Worm (Caenorhabditis elegans): ENCODE data around the gene hbl-1.

The hbl-1 gene

DNA sequence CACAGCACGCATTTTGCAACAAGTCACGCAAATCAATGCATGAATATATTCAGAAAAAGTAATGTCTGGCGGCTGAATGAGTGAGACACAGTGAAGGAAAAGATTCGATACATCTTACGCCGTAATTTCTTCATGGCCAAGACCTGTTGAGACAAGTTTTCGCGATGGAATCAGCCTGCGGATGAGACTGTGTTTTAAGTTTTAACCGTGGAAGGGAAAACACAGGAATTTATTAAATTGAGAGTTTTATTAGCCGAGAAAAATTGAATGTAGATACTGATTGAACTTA lies 32.2 kb downstream of the hbl-1 start, which contains the start of gene hog-1:
hog-1 (minus strand) TSS at position 101 of the 289 bp plus-strand sequence.
- TF ChIP-seq atf-7 (tag; optimal IDR thresholded peaks at IDR 0.05) (no peak), nfya-1 (tag; optimal IDR thresholded peaks at IDR 0.05; ENCODE audit: borderline replicate concordance, insufficient read depth) (no peak), him-1 (tag; optimal IDR thresholded peaks at IDR 0.05) (no peak)

DNA sequence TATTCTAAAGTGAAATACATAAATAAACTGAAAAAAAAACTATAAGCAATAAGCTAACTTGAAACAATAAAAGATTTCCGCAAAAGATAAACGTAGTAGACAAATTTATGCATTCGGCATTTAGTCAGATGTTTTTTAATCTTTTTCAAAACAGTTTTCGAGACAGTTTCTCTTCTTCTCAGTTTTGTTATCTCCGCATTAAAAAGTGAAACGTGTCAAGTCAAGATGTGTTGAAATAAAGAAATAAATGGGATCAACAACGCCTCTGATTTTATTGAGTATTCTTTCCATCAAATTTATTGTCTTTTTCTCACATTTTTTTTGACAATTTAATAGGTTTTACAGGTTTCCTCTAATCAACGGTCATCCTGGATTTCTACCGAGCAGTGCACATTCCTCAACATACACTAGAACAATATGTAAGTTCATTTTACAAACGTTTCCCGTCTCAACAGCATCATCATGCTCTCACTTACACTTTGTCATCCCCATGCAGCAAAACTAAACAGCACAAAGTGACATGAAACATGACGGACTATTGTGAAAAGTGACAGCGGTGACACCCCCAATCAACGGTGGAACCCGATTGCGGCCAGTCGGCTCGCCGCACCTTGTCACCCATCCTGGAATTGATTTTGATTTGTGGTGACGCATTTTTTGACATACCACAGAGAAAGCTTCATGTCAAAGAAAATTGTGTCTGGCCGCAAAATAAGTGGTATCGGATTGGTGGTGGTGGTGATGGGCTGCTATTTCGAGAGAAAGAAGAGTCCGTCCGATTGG lies 32.7 kb downstream of the hbl-1 start:
- TF ChIP-seq ccch-3 (GFP tag; optimal IDR thresholded peaks at IDR 0.05), result no peak
- no peak for TF ChIP-seq aptf-3 (GFP tag; IDR thresholded peaks at IDR 0.05)
- no peak for TF ChIP-seq mcd-1 (GFP tag; IDR thresholded peaks at IDR 0.05)
- TF ChIP-seq lir-1 (GFP tag; conservative IDR thresholded peaks at IDR 0.05), result no peak
- TF ChIP-seq F52B5.7 (tag; optimal IDR thresholded peaks at IDR 0.05), result no peak
- TF ChIP-seq sdz-38 (tag; optimal IDR thresholded peaks at IDR 0.05), result no peak
- TF ChIP-seq ztf-18 (tag; optimal IDR thresholded peaks at IDR 0.05), result no peak
- TF ChIP-seq F57C9.4 (tag; optimal IDR thresholded peaks at IDR 0.05), result no peak
- TF ChIP-seq chd-7 (tag; optimal IDR thresholded peaks at IDR 0.05), result no peak
- TF ChIP-seq snpc-1.1 (tag; optimal IDR thresholded peaks at IDR 0.05; ENCODE audit: insufficient read depth), result no peak

DNA sequence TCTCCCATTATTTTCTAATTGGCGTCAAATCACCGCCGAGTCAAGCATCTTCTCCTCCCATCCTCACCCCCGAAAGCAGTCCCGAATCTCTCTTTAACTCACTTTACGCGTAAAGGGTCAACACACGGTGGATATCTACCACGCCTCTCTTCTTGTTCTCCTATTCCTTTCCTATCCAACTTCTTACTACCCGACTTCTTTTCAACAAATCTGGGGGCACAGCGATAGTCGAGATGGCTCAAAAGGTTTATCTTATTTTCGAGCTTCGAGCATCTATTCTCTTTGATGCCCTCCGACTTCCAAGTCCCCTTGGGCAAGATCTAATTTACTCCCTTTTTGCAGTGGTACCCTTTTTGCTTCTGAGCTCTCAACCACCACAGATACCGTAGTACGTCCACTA lies 37.2 kb downstream of the hbl-1 start:
- no peak for TF ChIP-seq dpff-1 (tag; optimal IDR thresholded peaks at IDR 0.05)
- TF ChIP-seq ets-4 (GFP tag; optimal IDR thresholded peaks at IDR 0.05), result no peak
- TF ChIP-seq ceh-79 (tag; optimal IDR thresholded peaks at IDR 0.05), result no peak
- no peak for TF ChIP-seq Y53G8AR.9 (GFP tag; conservative IDR thresholded peaks at IDR 0.05)
- no peak for TF ChIP-seq tlf-1 (GFP tag; optimal IDR thresholded peaks at IDR 0.05)
- TF ChIP-seq mes-4 (tag; optimal IDR thresholded peaks at IDR 0.05), result no peak

DNA sequence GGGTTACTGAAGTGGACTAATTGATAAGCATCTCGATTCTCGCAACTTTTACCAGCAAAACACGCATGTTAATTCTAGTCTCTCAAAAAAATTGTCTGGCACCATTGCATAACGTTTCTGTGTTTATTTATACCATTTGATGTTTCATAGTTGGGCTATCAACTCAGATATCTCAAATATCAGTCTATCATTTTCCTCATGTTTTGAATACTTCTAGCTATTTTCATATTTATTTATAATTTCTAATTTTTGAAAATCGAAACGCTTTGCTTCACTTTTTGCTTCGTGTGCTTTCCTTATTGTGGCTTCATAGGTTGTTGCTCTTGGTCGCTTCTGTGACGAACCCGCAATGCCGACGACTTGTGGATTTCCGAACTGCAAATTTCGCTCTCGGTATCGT lies 40.5 kb downstream of the hbl-1 start, which contains the start of gene ctbp-1:
ctbp-1 (plus strand) TSS at position 301 of the 400 bp plus-strand sequence.
- no peak for TF ChIP-seq hlh-12 (tag; optimal IDR thresholded peaks at IDR 0.05)

DNA sequence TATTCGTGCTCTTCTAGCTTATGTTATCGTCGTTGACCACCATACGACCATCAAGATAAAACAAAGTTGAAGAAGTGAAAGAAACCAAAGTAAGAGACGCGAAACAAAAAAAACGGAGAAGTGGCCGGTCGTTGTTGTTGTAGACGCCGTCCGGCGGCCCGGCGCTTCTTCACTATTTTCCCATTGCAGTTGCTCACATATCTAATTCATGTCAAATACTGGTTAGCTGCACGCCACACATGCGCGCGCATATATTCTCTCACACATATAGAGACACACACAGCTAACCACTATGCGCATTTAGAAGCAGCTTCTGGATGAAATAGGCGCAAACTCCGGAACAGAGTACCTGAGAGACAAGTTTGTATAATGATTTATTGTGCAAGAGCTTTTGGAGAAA lies 46.1 kb downstream of the hbl-1 start:
- no peak for TF ChIP-seq rec-8 (tag; optimal IDR thresholded peaks at IDR 0.05)
- no peak for TF ChIP-seq xnd-1 (tag; optimal IDR thresholded peaks at IDR 0.05)
- TF ChIP-seq Y53F4B.3 (GFP tag; IDR thresholded peaks at IDR 0.05), result no peak
- no peak for TF ChIP-seq ekl-4 (GFP tag; IDR thresholded peaks at IDR 0.05)
- TF ChIP-seq B0261.1 (tag; optimal IDR thresholded peaks at IDR 0.05), result no peak
- TF ChIP-seq Y67H2A.10 (GFP tag; conservative IDR thresholded peaks at IDR 0.05), result no peak
- TF ChIP-seq ztf-18 (tag; optimal IDR thresholded peaks at IDR 0.05), result no peak
- no peak for TF ChIP-seq mel-28 (tag; optimal IDR thresholded peaks at IDR 0.05; ENCODE audit: borderline replicate concordance)
- no peak for TF ChIP-seq nfya-1 (tag; optimal IDR thresholded peaks at IDR 0.05; ENCODE audit: borderline replicate concordance, insufficient read depth)
- no peak for TF ChIP-seq ztf-25 (GFP tag; IDR thresholded peaks at IDR 0.05)
- TF ChIP-seq K11D2.4 (GFP tag; IDR thresholded peaks at IDR 0.05), result no peak

DNA sequence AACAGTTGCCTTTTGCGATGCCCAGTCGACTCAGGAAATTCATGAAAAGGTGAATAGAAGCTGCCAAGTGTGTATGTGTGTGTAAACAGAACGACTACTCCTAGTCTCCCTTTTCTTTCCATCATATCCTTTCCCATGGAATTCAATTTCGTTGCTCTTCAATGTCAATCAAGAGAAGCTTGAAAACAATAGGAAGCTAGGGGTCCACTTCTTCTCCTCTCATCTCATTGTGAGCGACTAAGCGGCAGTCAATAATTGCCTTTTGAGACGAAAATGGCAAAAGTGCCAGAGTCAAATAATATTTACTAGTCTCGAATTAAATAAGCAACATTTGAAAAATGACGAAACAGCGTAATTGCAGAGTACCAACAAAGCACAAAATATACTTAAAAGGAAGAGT lies 47.7 kb downstream of the hbl-1 start:
- no peak for TF ChIP-seq sptf-2 (GFP tag; optimal IDR thresholded peaks at IDR 0.05)
- no peak for TF ChIP-seq chd-7 (tag; optimal IDR thresholded peaks at IDR 0.05)
- TF ChIP-seq zfh-2 (GFP tag; conservative IDR thresholded peaks at IDR 0.05), result no peak
- no peak for TF ChIP-seq D2030.7 (GFP tag; IDR thresholded peaks at IDR 0.05)
- TF ChIP-seq rpc-1 (optimal IDR thresholded peaks at IDR 0.05), result no peak
- no peak for TF ChIP-seq rpc-1 (tag; optimal IDR thresholded peaks at IDR 0.05)
- TF ChIP-seq ccch-3 (GFP tag; optimal IDR thresholded peaks at IDR 0.05), result no peak
- TF ChIP-seq dpl-1 (GFP tag; optimal IDR thresholded peaks at IDR 0.05), result no peak
- no peak for TF ChIP-seq efl-1 (GFP tag; optimal IDR thresholded peaks at IDR 0.05)
- TF ChIP-seq madf-6 (GFP tag; IDR thresholded peaks at IDR 0.05), result no peak
- no peak for TF ChIP-seq Y79H2A.3 (GFP tag; conservative IDR thresholded peaks at IDR 0.05)
- no peak for TF ChIP-seq madf-3 (GFP tag; IDR thresholded peaks at IDR 0.05)
- TF ChIP-seq unc-130 (GFP tag; optimal IDR thresholded peaks at IDR 0.05), result no peak
- TF ChIP-seq ztf-26 (tag; optimal IDR thresholded peaks at IDR 0.05), result no peak
- TF ChIP-seq snpc-1.1 (tag; optimal IDR thresholded peaks at IDR 0.05; ENCODE audit: insufficient read depth), result no peak

All from whole organism, young adult.